Worm (Caenorhabditis elegans): ENCODE results near the gene nspe-4.

- TF ChIP-seq ama-1 (optimal IDR thresholded peaks at IDR 0.05) (no peak), nhr-237 (tag; optimal IDR thresholded peaks at IDR 0.05) (no peak), tag-97 (GFP tag; IDR thresholded peaks at IDR 0.05) (no peak), lin-29 (GFP tag; IDR thresholded peaks at IDR 0.05) (no peak), pqm-1 (tag; optimal IDR thresholded peaks at IDR 0.05) (no peak), fkh-10 (GFP tag; optimal IDR thresholded peaks at IDR 0.05) (no peak), gei-8 (GFP tag; optimal IDR thresholded peaks at IDR 0.05) (no peak)
These were observed 13.9 kb downstream of the nspe-4 start for ce11 chrII:12626120-12626624.

All from whole organism, L4 larva.